Worm (Caenorhabditis elegans) whole organism, late embryonic: ENCODE results near the gene plpp-1.3.

ENCODE experiments used
- Y22D7AL.16 ChIP-seq: sonication (generic microtip); optimal IDR thresholded peaks from 2 replicates; lab custom pipeline; 2016; ENCODE audit warnings: missing genetic modification characterization, missing compliant biosample characterization
- che-1 ChIP-seq: sonication (generic microtip); optimal IDR thresholded peaks from 2 replicates; lab custom pipeline; 2016; ENCODE audit warnings: mild to moderate bottlenecking, missing genetic modification characterization, missing compliant biosample characterization
- elt-2 ChIP-seq: sonication (generic microtip); optimal IDR thresholded peaks from 2 replicates; lab custom pipeline; 2016; ENCODE audit warnings: missing genetic modification reagents, missing genetic modification characterization, missing compliant biosample characterization
- eyg-1 ChIP-seq: sonication (generic microtip); optimal IDR thresholded peaks from 2 replicates; lab custom pipeline; 2016; ENCODE audit warnings: missing genotype, missing genetic modification characterization, missing compliant biosample characterization
- unc-86 ChIP-seq: sonication (generic microtip); optimal IDR thresholded peaks from 2 replicates; lab custom pipeline; 2016; ENCODE audit warnings: missing genetic modification characterization, missing compliant biosample characterization

DNA sequence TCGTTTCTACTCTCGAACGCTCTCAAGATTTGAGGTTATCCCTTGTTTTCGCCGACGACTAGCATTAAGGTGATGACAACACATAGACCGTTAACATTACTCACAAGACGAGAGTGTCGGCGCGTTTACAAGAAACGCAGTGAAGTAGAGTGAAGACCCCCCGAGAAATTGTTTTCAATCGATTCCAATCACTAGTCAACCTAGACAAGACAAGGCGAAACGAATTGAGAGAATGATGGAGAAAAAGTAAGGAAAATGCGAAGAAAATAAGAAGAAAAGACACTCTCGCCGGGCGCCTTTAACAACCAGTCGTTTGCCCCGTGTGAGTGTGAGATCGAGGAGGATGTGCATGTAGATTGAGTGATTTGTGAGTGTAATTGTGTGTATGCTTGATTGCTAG is 10.6 kb upstream of the plpp-1.3 start:
- TF ChIP-seq che-1 (tag; lab: Kevin White, UChicago) (no peak), Y22D7AL.16 (no peak), elt-2 (tag; lab: Kevin White, UChicago) (no peak), unc-86 (no peak), eyg-1 (tag; lab: Kevin White, UChicago) (no peak)
